Fruit fly (Drosophila melanogaster): Measurements from ENCODE around the gene CG10041.

DNA sequence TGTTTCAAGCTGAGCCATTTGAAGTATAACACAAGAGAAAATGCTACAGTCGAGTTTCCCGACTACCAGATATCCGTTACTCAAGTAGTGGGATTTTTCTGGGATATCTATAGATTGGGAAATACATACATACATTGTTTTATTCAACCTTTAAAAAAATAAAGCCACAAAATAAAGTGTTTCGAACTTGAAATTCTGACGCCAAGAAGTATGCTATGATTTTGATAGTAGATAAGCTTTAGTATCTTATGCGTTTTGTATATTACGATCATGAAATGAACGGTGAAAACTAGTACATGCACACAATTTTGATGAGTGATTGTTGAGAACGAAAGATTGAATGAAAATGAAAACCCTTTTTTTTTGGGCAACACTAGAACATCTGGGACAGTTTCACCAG lies 11.6 kb upstream of the CG10041 start:
- no peak for TF ChIP-seq CG10348 (GFP tag; IDR thresholded peaks at IDR 0.05)
- TF ChIP-seq CG12605 (GFP tag; IDR thresholded peaks at IDR 0.05), result no peak
- no peak for TF ChIP-seq rn (GFP tag; IDR thresholded peaks at IDR 0.05)
- no peak for TF ChIP-seq gl (tag; optimal IDR thresholded peaks at IDR 0.05)

All from whole organism, pupa.